Worm (Caenorhabditis elegans) whole organism, L2 larva: ENCODE measurements around the gene srw-124.

ENCODE experiments used
- C34F6.9 ChIP-seq: fragments of 150-350 bp; optimal IDR thresholded peaks from 2 replicates; lab custom pipeline; 2014; ENCODE audit warnings: missing biosample characterization, missing genetic modification characterization
- ama-1 ChIP-seq: fragments of 150-350 bp; optimal IDR thresholded peaks from 2 replicates; lab custom pipeline; 2018; ENCODE audit warnings: inconsistent platforms
- blmp-1 ChIP-seq: sonication (generic microtip); optimal IDR thresholded peaks from 2 replicates; lab custom pipeline; 2017; ENCODE audit warnings: missing genetic modification characterization, mild to moderate bottlenecking, missing compliant biosample characterization, antibody characterized with exemption, moderate library complexity; ENCODE audit not compliant: insufficient read depth
- ceh-16 ChIP-seq: fragments of 150-350 bp; optimal IDR thresholded peaks from 2 replicates; lab custom pipeline; 2014; ENCODE audit warnings: missing biosample characterization, missing genetic modification characterization
- crh-2 ChIP-seq: sonication (generic microtip); optimal IDR thresholded peaks from 2 replicates; lab custom pipeline; 2017; ENCODE audit warnings: missing biosample characterization, missing genetic modification characterization
- dmd-4 ChIP-seq: sonication (generic microtip); optimal IDR thresholded peaks from 2 replicates; lab custom pipeline; 2017; ENCODE audit warnings: missing biosample characterization, missing genetic modification characterization
- egl-27 ChIP-seq: sonication (generic microtip); optimal IDR thresholded peaks from 3 replicates; lab custom pipeline; 2017; ENCODE audit warnings: missing biosample characterization, missing genetic modification reagents, missing genetic modification characterization
- elt-1 ChIP-seq: fragments of 150-350 bp; optimal IDR thresholded peaks from 2 replicates; lab custom pipeline; 2014; ENCODE audit warnings: missing biosample characterization, missing genetic modification characterization
- elt-3 ChIP-seq: sonication (generic microtip); optimal IDR thresholded peaks from 2 replicates; lab custom pipeline; 2017; ENCODE audit warnings: missing biosample characterization, missing genetic modification characterization
- fos-1 ChIP-seq: fragments of 150-350 bp; optimal IDR thresholded peaks from 2 replicates; lab custom pipeline; 2014; ENCODE audit warnings: missing biosample characterization, missing genetic modification characterization
- gmeb-1 ChIP-seq: fragments of 150-350 bp; optimal IDR thresholded peaks from 2 replicates; lab custom pipeline; 2014; ENCODE audit warnings: missing biosample characterization, missing genetic modification characterization
- lin-13 ChIP-seq: fragments of 150-350 bp; optimal IDR thresholded peaks from 2 replicates; lab custom pipeline; 2014; ENCODE audit warnings: missing biosample characterization, missing genetic modification reagents, missing genetic modification characterization
- lsy-2 ChIP-seq, 2 experiments: fragments of 150-350 bp in 1 of 2; sonication (generic microtip) in 1 of 2; optimal IDR thresholded peaks; 2 replicates each; lab custom pipeline; 2014 to 2017; ENCODE audit warnings: missing biosample characterization in 2 of 2, missing genetic modification characterization in 2 of 2
- mbf-1 ChIP-seq: sonication (generic microtip); optimal IDR thresholded peaks from 2 replicates; lab custom pipeline; 2017; ENCODE audit warnings: missing biosample characterization, missing genetic modification characterization
- nhr-10 ChIP-seq: sonication (generic microtip); optimal IDR thresholded peaks from 2 replicates; lab custom pipeline; 2017; ENCODE audit warnings: missing biosample characterization, missing genetic modification characterization
- nhr-11 ChIP-seq: fragments of 150-350 bp; optimal IDR thresholded peaks from 2 replicates; lab custom pipeline; 2014; ENCODE audit warnings: missing biosample characterization, missing genetic modification characterization
- nhr-12 ChIP-seq: fragments of 150-350 bp; optimal IDR thresholded peaks from 2 replicates; lab custom pipeline; 2014; ENCODE audit warnings: missing biosample characterization, missing genetic modification characterization
- nhr-21 ChIP-seq: fragments of 150-350 bp; optimal IDR thresholded peaks from 2 replicates; lab custom pipeline; 2014; ENCODE audit warnings: missing biosample characterization, missing genetic modification characterization
- nhr-23 ChIP-seq: fragments of 150-350 bp; optimal IDR thresholded peaks from 2 replicates; lab custom pipeline; 2014; ENCODE audit warnings: missing biosample characterization, missing genetic modification reagents, missing genetic modification characterization
- nhr-6 ChIP-seq: fragments of 150-350 bp; optimal IDR thresholded peaks from 2 replicates; lab custom pipeline; 2014; ENCODE audit warnings: missing biosample characterization, missing genetic modification characterization
- nhr-77 ChIP-seq: fragments of 150-350 bp; optimal IDR thresholded peaks from 2 replicates; lab custom pipeline; 2014; ENCODE audit warnings: missing biosample characterization, missing genetic modification characterization
- peb-1 ChIP-seq: fragments of 150-350 bp; optimal IDR thresholded peaks from 2 replicates; lab custom pipeline; 2014; ENCODE audit warnings: missing biosample characterization, missing genetic modification characterization
- skn-1 ChIP-seq: sonication (generic microtip); optimal IDR thresholded peaks from 2 replicates; lab custom pipeline; 2017; ENCODE audit warnings: missing biosample characterization, missing genetic modification characterization
- sma-9 ChIP-seq, 2 experiments: fragments of 150-350 bp in 1 of 2; sonication (generic microtip) in 1 of 2; optimal IDR thresholded peaks; 2 replicates each; lab custom pipeline; 2014 to 2016; ENCODE audit warnings: missing genetic modification characterization in 2 of 2, mild to moderate bottlenecking in 1 of 2, missing biosample characterization in 1 of 2, missing compliant biosample characterization in 1 of 2, missing genetic modification reagents in 1 of 2, moderate library complexity in 1 of 2
- snpc-4 ChIP-seq: fragments of 150-350 bp; optimal IDR thresholded peaks from 2 replicates; lab custom pipeline; 2014; ENCODE audit warnings: missing biosample characterization, missing genetic modification characterization
- unc-39 ChIP-seq: fragments of 150-350 bp; optimal IDR thresholded peaks from 2 replicates; lab custom pipeline; 2014; ENCODE audit warnings: missing biosample characterization, missing genetic modification characterization
- unc-55 ChIP-seq: fragments of 150-350 bp; sonication (generic microtip); optimal IDR thresholded peaks from 3 replicates; lab custom pipeline; 2014; ENCODE audit warnings: missing biosample characterization, missing genetic modification reagents, missing genetic modification characterization
- unc-62 ChIP-seq: fragments of 150-350 bp; optimal IDR thresholded peaks from 2 replicates; lab custom pipeline; 2014; ENCODE audit warnings: missing biosample characterization, missing genetic modification reagents, missing genetic modification characterization
- zag-1 ChIP-seq: fragments of 150-350 bp; optimal IDR thresholded peaks from 2 replicates; lab custom pipeline; 2014; ENCODE audit warnings: missing biosample characterization, missing genetic modification characterization
- ztf-1 ChIP-seq: fragments of 200-800 bp; sonication (Bioruptor generic); conservative IDR thresholded peaks from 2 replicates; pipeline ENCODE4 v1.3.6; 2022; ENCODE audit warnings: missing genetic modification characterization, missing compliant biosample characterization

Gene srw-124

ce11 chrV:3017930-3018329 lies 41.5 kb downstream of the srw-124 start:
- TF ChIP-seq crh-2 = no peak
- TF ChIP-seq unc-39 (tag; lab: Kevin White, UChicago) = no peak
- TF ChIP-seq nhr-23 (tag; lab: Kevin White, UChicago) = no peak
- TF ChIP-seq nhr-10 (tag; lab: Kevin White, UChicago) = no peak
- no peak for TF ChIP-seq nhr-12 (tag; lab: Kevin White, UChicago)
- no peak for TF ChIP-seq nhr-21 (tag; lab: Kevin White, UChicago)
- no peak for TF ChIP-seq ceh-16 (tag; lab: Kevin White, UChicago)
- no peak for TF ChIP-seq blmp-1
- TF ChIP-seq lsy-2 (tag; optimal IDR thresholded peaks at IDR 0.05; lab: Kevin White, UChicago) = no peak
- no peak for TF ChIP-seq zag-1 (tag; lab: Kevin White, UChicago)
- TF ChIP-seq nhr-11 (tag; lab: Kevin White, UChicago) = no peak
- no peak for TF ChIP-seq fos-1 (tag; lab: Kevin White, UChicago)

ce11 chrV:3021306-3021705 lies 44.9 kb downstream of the srw-124 start, which contains the start of gene irld-12:
Gene irld-12 (minus strand): TSS chrV:3021406.
- TF ChIP-seq skn-1 (tag; lab: Kevin White, UChicago) = no peak
- no peak for TF ChIP-seq peb-1 (tag; lab: Kevin White, UChicago)
- TF ChIP-seq nhr-10 (tag; lab: Kevin White, UChicago) = no peak
- no peak for TF ChIP-seq unc-55 (GFP tag; lab: Kevin White, UChicago)
- no peak for TF ChIP-seq egl-27 (tag; lab: Kevin White, UChicago)
- no peak for TF ChIP-seq unc-62
- no peak for TF ChIP-seq blmp-1
- no peak for TF ChIP-seq elt-1 (tag; lab: Kevin White, UChicago)
- no peak for TF ChIP-seq gmeb-1 (tag; lab: Kevin White, UChicago)
- no peak for TF ChIP-seq ztf-1 (GFP tag; lab: Robert Waterston, UW)
- TF ChIP-seq dmd-4 = no peak
- no peak for TF ChIP-seq sma-9 (GFP tag; optimal IDR thresholded peaks at IDR 0.05; lab: Kevin White, UChicago)
- no peak for TF ChIP-seq sma-9 (tag; optimal IDR thresholded peaks at IDR 0.05; lab: Kevin White, UChicago)
- TF ChIP-seq nhr-77 (tag; lab: Kevin White, UChicago) = no peak
- TF ChIP-seq zag-1 (tag; lab: Kevin White, UChicago) = no peak
- TF ChIP-seq fos-1 (tag; lab: Kevin White, UChicago) = no peak
- TF ChIP-seq nhr-6 = no peak

- TF ChIP-seq mbf-1 (tag; lab: Kevin White, UChicago) = no peak
- no peak for TF ChIP-seq ama-1 (lab: Kevin White, UChicago)
- no peak for TF ChIP-seq elt-3 (tag; lab: Kevin White, UChicago)
- no peak for TF ChIP-seq blmp-1
- TF ChIP-seq snpc-4 (tag; lab: Kevin White, UChicago) = no peak
- TF ChIP-seq nhr-21 (tag; lab: Kevin White, UChicago) = no peak
- TF ChIP-seq fos-1 (tag; lab: Kevin White, UChicago) = peak; percentile 28
- TF ChIP-seq skn-1 (tag; lab: Kevin White, UChicago) = no peak
- TF ChIP-seq gmeb-1 (tag; lab: Kevin White, UChicago) = no peak
- no peak for TF ChIP-seq C34F6.9 (tag; lab: Kevin White, UChicago)
- TF ChIP-seq sma-9 (GFP tag; optimal IDR thresholded peaks at IDR 0.05; lab: Kevin White, UChicago) = peak; percentile 45
- TF ChIP-seq sma-9 (tag; optimal IDR thresholded peaks at IDR 0.05; lab: Kevin White, UChicago) = no peak
- no peak for TF ChIP-seq crh-2
- no peak for TF ChIP-seq lin-13 (GFP tag; lab: Kevin White, UChicago)
- no peak for TF ChIP-seq nhr-12 (tag; lab: Kevin White, UChicago)
Observed at ce11 chrV:3024274-3024673, 47.9 kb downstream of the srw-124 start, which contains the start of gene asp-8. Gene asp-8 (plus strand): TSS chrV:3024549.
